Fruit fly (Drosophila melanogaster): ENCODE data around the gene GMF.

Gene GMF

DNA sequence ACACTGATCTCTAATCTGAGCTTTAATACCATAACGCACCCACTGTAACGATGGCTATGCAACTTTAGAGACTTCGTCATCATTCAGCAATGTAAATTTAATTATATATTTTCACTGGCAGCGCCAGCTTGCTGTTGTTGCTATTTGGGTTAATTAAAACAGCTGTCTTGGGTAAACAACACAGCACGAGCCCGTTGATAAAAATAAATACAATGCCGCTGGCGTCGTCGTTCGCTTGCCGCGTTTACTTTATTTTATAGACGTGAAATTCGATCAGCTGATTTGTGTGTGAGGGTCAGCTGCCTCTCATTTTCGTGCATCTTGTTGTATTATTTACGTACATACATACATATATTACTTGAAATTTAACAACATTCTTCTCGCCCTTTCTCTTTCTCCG lies 30.0 kb downstream of the GMF start (continued):
- TF ChIP-seq Blimp-1 (GFP tag; optimal IDR thresholded peaks at IDR 0.05) (peak; percentile 29), kay (GFP tag; optimal IDR thresholded peaks at IDR 0.05) (peak; percentile 6), Dfd (GFP tag; optimal IDR thresholded peaks at IDR 0.05) (no peak), CrebB (tag; optimal IDR thresholded peaks at IDR 0.05) (peak; percentile 26), odd (GFP tag; optimal IDR thresholded peaks at IDR 0.05) (peak; percentile 64), zfh2 (GFP tag; optimal IDR thresholded peaks at IDR 0.05) (no peak), Max (GFP tag; optimal IDR thresholded peaks at IDR 0.05) (peak; percentile 30), CG15514 (GFP tag; optimal IDR thresholded peaks at IDR 0.05) (peak; percentile 67), insv (GFP tag; optimal IDR thresholded peaks at IDR 0.05) (peak in 1 of 2 experiments; percentile 10), CG17359 (tag; optimal IDR thresholded peaks at IDR 0.05) (peak; percentile 28), sd (tag; optimal IDR thresholded peaks at IDR 0.05) (peak; percentile 91), CG16815 (GFP tag; optimal IDR thresholded peaks at IDR 0.05) (no peak), fd64A (GFP tag; optimal IDR thresholded peaks at IDR 0.05) (peak; percentile 62), HHEX (GFP tag; optimal IDR thresholded peaks at IDR 0.05) (peak; percentile 60), CG12659 (GFP tag; optimal IDR thresholded peaks at IDR 0.05) (peak; percentile 9), zen2 (GFP tag; IDR thresholded peaks at IDR 0.05; ENCODE audit: partially characterized antibody) (no peak), CG17912 (GFP tag; optimal IDR thresholded peaks at IDR 0.05) (peak; percentile 48), tio (GFP tag; optimal IDR thresholded peaks at IDR 0.05) (no peak), grn (GFP tag; optimal IDR thresholded peaks at IDR 0.05) (peak; percentile 23), CG2678 (tag; optimal IDR thresholded peaks at IDR 0.05) (peak; percentile 52), trh (GFP tag; optimal IDR thresholded peaks at IDR 0.05) (no peak), Med (GFP tag) (peak; percentile 83), gem (tag; optimal IDR thresholded peaks at IDR 0.05) (peak; percentile 22), Mad (GFP tag; optimal IDR thresholded peaks at IDR 0.05) (no peak), Meics (GFP tag; optimal IDR thresholded peaks at IDR 0.05) (peak; percentile 50), Ada2b (GFP tag; IDR thresholded peaks at IDR 0.05) (0 out of 2 replicates have a peak, but pooled peaks have one; percentile 6), CG11504 (tag; optimal IDR thresholded peaks at IDR 0.05) (peak; percentile 18), sug (tag; optimal IDR thresholded peaks at IDR 0.05) (peak; percentile 30), unpg (GFP tag; optimal IDR thresholded peaks at IDR 0.05) (peak; percentile 16), CG2202 (tag; optimal IDR thresholded peaks at IDR 0.05) (peak; percentile 17), CG2712 (tag; optimal IDR thresholded peaks at IDR 0.05) (peak; percentile 2), E2f2 (GFP tag; IDR thresholded peaks at IDR 0.05) (peak; percentile 25; the same call in 1 of the 2 replicates), CG32772 (GFP tag; IDR thresholded peaks at IDR 0.05) (no peak), CG11456 (GFP tag; IDR thresholded peaks at IDR 0.05) (no peak), CG12769 (tag; optimal IDR thresholded peaks at IDR 0.05) (peak; percentile 56), CG8924 (tag; optimal IDR thresholded peaks at IDR 0.05) (peak; percentile 36), CG34422 (GFP tag; IDR thresholded peaks at IDR 0.05) (peak; percentile 22; the same call in 1 of the 3 replicates), CG6683 (GFP tag; optimal IDR thresholded peaks at IDR 0.05) (peak; percentile 21), al (GFP tag; IDR thresholded peaks at IDR 0.05) (no peak), her (GFP tag; optimal IDR thresholded peaks at IDR 0.05) (no peak), Pdp1 (GFP tag; optimal IDR thresholded peaks at IDR 0.05) (peak in 1 of 2 experiments; percentile 30), mirr (GFP tag; optimal IDR thresholded peaks at IDR 0.05) (peak; percentile 56), cwo (GFP tag; optimal IDR thresholded peaks at IDR 0.05) (peak; percentile 58), lola (GFP tag; optimal IDR thresholded peaks at IDR 0.05) (no peak), lbe (GFP tag; optimal IDR thresholded peaks at IDR 0.05) (peak; percentile 80), ATbp (GFP tag; optimal IDR thresholded peaks at IDR 0.05) (peak; percentile 83), Rfx (GFP tag; IDR thresholded peaks at IDR 0.05) (peak; percentile 32; the same call in 1 of the 2 replicates), MBD-R2 (GFP tag; IDR thresholded peaks at IDR 0.05) (no peak), ci (GFP tag; IDR thresholded peaks at IDR 0.05) (peak; percentile 72; the same call in 2 of the 3 replicates)

Measured in whole organism, embryonic.